Worm (Caenorhabditis elegans) whole organism, midembryonic: ENCODE results near the gene cyp-13A12.

ENCODE experiments used
- T22C8.4 ChIP-seq: fragments of 200-800 bp; sonication (Bioruptor generic); IDR thresholded peaks from 2 replicates; pipeline ENCODE4 v1.3.6; 2022; ENCODE audit warnings: missing genetic modification characterization, missing compliant biosample characterization
- cog-1 ChIP-seq: sonication (generic microtip); optimal IDR thresholded peaks from 2 replicates; lab custom pipeline; 2016; ENCODE audit warnings: missing genetic modification characterization, missing compliant biosample characterization
- flt-1 ChIP-seq: fragments of 200-800 bp; sonication (Bioruptor generic); IDR thresholded peaks from 2 replicates; pipeline ENCODE4 v1.3.6; 2022; ENCODE audit warnings: missing genetic modification characterization, missing compliant biosample characterization
- med-1 ChIP-seq: sonication (generic microtip); optimal IDR thresholded peaks from 2 replicates; lab custom pipeline; 2017; ENCODE audit warnings: missing genetic modification characterization, mild to moderate bottlenecking, missing compliant biosample characterization, antibody characterized with exemption, missing genetic modification reagents; ENCODE audit not compliant: insufficient read depth
- ref-1 ChIP-seq: fragments of 200-800 bp; sonication (Bioruptor generic); conservative IDR thresholded peaks from 2 replicates; pipeline ENCODE4 v1.3.6; 2022; ENCODE audit warnings: missing genetic modification reagents, missing genetic modification characterization, missing compliant biosample characterization
- ztf-23 ChIP-seq: fragments of 200-800 bp; sonication (Bioruptor generic); IDR thresholded peaks from 2 replicates; pipeline ENCODE4 v1.3.6; 2022; ENCODE audit warnings: missing genetic modification reagents, missing genetic modification characterization, missing compliant biosample characterization
- ztf-29 ChIP-seq: fragments of 200-800 bp; sonication (Bioruptor generic); IDR thresholded peaks from 2 replicates; pipeline ENCODE4 v1.3.6; 2022; ENCODE audit warnings: missing genetic modification reagents, missing genetic modification characterization, missing compliant biosample characterization

- TF ChIP-seq T22C8.4 (GFP tag; lab: Robert Waterston, UW) (no peak), ztf-29 (GFP tag; lab: Robert Waterston, UW) (no peak), flt-1 (GFP tag; lab: Robert Waterston, UW) (no peak), cog-1 (tag; lab: Kevin White, UChicago) (peak; percentile 6), ztf-23 (GFP tag; lab: Robert Waterston, UW) (peak; percentile 51; the same call in 1 of the 2 replicates), ref-1 (GFP tag; lab: Robert Waterston, UW) (no peak), med-1 (no peak)
Measured at ce11 chrIII:13002098-13002497, 22.2 kb upstream of the cyp-13A12 start, which contains the start of gene ZK1010.10.
